Fruit fly (Drosophila melanogaster): ENCODE results near the gene Uch-L5.

Uch-L5 gene

DNA sequence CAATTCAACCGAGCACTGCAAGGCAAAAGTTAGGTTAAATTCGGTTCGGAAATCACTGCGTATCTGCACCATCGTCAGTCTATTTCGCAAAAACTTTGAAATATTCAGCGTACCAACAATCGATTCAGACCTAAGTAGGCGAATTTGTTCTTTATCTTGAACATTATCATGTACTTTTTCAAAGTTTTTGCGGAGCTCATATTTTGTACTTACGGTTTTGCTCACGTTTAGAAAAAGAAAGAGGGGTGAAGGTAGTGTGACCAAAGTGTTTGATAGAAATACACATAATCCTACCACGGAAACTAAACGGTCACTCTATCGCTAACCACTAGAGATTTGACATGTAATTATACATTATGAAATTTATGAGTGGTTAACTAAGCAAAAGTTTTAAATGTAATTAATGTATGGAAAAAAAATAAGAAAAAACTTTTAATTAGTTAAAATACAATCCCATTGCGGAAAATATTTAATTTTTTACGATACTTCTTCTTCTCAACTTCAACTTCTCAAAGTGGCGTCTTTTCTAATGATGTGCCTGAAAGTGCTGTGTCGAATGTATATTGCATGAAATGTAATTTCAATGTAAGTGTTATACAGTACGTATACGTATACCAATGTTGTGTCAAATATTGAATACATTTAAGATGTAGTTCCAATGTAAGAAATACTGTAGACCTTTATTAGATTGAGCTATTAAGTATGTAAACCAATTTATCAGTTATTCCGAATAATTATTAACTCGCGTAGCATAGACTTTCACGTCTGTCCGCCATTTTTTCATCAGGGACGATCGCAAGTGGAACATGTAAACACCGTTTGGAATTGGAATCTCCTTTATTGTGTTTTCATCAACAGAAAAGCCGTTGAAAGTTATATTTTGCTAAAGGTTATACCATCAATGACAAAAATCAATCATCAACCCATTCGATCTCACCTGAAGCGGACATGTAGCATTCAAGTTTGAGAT, 34.8 kb upstream of the Uch-L5 start, which contains the start of gene RpS9 (continued):
- no peak for TF ChIP-seq fd59A (GFP tag; optimal IDR thresholded peaks at IDR 0.05)
- TF ChIP-seq CG15336 (GFP tag; IDR thresholded peaks at IDR 0.05): peak; percentile 36; the same call in 1 of the 2 replicates
- no peak for TF ChIP-seq CG31627 (GFP tag; optimal IDR thresholded peaks at IDR 0.05)
- TF ChIP-seq CG4318 (GFP tag; optimal IDR thresholded peaks at IDR 0.05): no peak
- no peak for TF ChIP-seq CG11762 (GFP tag; optimal IDR thresholded peaks at IDR 0.05; ENCODE audit: insufficient read depth)
- TF ChIP-seq CG1621 (tag; optimal IDR thresholded peaks at IDR 0.05): peak; percentile 30
- TF ChIP-seq dsx (GFP tag; optimal IDR thresholded peaks at IDR 0.05; ENCODE audit: poor library complexity, severe bottlenecking): peak; percentile 20
- TF ChIP-seq CG6808 (GFP tag; optimal IDR thresholded peaks at IDR 0.05): peak; percentile 50
- no peak for TF ChIP-seq Lpt (GFP tag; optimal IDR thresholded peaks at IDR 0.05)
- TF ChIP-seq CG8119 (GFP tag; IDR thresholded peaks at IDR 0.05): no peak
- TF ChIP-seq OdsH (GFP tag; optimal IDR thresholded peaks at IDR 0.05): peak; percentile 8
- TF ChIP-seq CG6276 (GFP tag; optimal IDR thresholded peaks at IDR 0.05): no peak
- TF ChIP-seq CG34406 (GFP tag; optimal IDR thresholded peaks at IDR 0.05): no peak
- TF ChIP-seq Gug (GFP tag; IDR thresholded peaks at IDR 0.05): no peak
- TF ChIP-seq ss (GFP tag; optimal IDR thresholded peaks at IDR 0.05): peak; percentile 56 to 61
- TF ChIP-seq Met (GFP tag; optimal IDR thresholded peaks at IDR 0.05): peak; percentile 26
- peak; percentile 0 for TF ChIP-seq pdm3 (GFP tag; optimal IDR thresholded peaks at IDR 0.05)
- TF ChIP-seq Ets96B (tag; optimal IDR thresholded peaks at IDR 0.05): no peak
- peak in 1 of 2 experiments; percentile 13 for TF ChIP-seq salr (GFP tag; optimal IDR thresholded peaks at IDR 0.05)
- TF ChIP-seq fkh (GFP tag; optimal IDR thresholded peaks at IDR 0.05): no peak
- no peak for TF ChIP-seq CG32006 (GFP tag; optimal IDR thresholded peaks at IDR 0.05)
- TF ChIP-seq CG9139 (GFP tag; optimal IDR thresholded peaks at IDR 0.05): no peak
- TF ChIP-seq Sox14 (GFP tag; optimal IDR thresholded peaks at IDR 0.05): no peak
- peak; percentile 49 for TF ChIP-seq CG3919 (GFP tag; optimal IDR thresholded peaks at IDR 0.05)
- TF ChIP-seq CG8319 (GFP tag; optimal IDR thresholded peaks at IDR 0.05): no peak
- TF ChIP-seq CG10631 (GFP tag; optimal IDR thresholded peaks at IDR 0.05): no peak
- TF ChIP-seq CG6792 (GFP tag; optimal IDR thresholded peaks at IDR 0.05): no peak
- peak; percentile 5 for TF ChIP-seq Eip75B (GFP tag; optimal IDR thresholded peaks at IDR 0.05)
- TF ChIP-seq topi (GFP tag; optimal IDR thresholded peaks at IDR 0.05): peak; percentile 19

- peak; percentile 79 for TF ChIP-seq Eip78C (GFP tag)
- peak; percentile 23 for TF ChIP-seq topi (GFP tag; optimal IDR thresholded peaks at IDR 0.05)
- 0 out of 2 replicates have a peak, but pooled peaks have one; percentile 28 for TF ChIP-seq CG11294 (GFP tag; IDR thresholded peaks at IDR 0.05)
- TF ChIP-seq CG3919 (GFP tag; optimal IDR thresholded peaks at IDR 0.05): peak; percentile 18
- TF ChIP-seq fkh (GFP tag; optimal IDR thresholded peaks at IDR 0.05): peak; percentile 82
- TF ChIP-seq CG6163 (GFP tag; IDR thresholded peaks at IDR 0.05): peak; percentile 59; the same call in 2 of the 3 replicates
- TF ChIP-seq CG10631 (GFP tag; optimal IDR thresholded peaks at IDR 0.05): no peak
- TF ChIP-seq CG31627 (GFP tag; optimal IDR thresholded peaks at IDR 0.05): no peak
- TF ChIP-seq fd85E (GFP tag; optimal IDR thresholded peaks at IDR 0.05): no peak
- TF ChIP-seq cyc (GFP tag; optimal IDR thresholded peaks at IDR 0.05): peak; percentile 0
- TF ChIP-seq Sox102F (GFP tag; optimal IDR thresholded peaks at IDR 0.05): no peak
- TF ChIP-seq CG16779 (tag; optimal IDR thresholded peaks at IDR 0.05): peak; percentile 27
- TF ChIP-seq esn (GFP tag; optimal IDR thresholded peaks at IDR 0.05): peak; percentile 2
- peak; percentile 4 for TF ChIP-seq Met (GFP tag; optimal IDR thresholded peaks at IDR 0.05)
- peak; percentile 15 for TF ChIP-seq Sox14 (GFP tag; optimal IDR thresholded peaks at IDR 0.05)
- TF ChIP-seq dsx (GFP tag; optimal IDR thresholded peaks at IDR 0.05; ENCODE audit: poor library complexity, severe bottlenecking): peak; percentile 12
- TF ChIP-seq CG1621 (tag; optimal IDR thresholded peaks at IDR 0.05): peak; percentile 1
- peak; percentile 26 for TF ChIP-seq CG6276 (GFP tag; optimal IDR thresholded peaks at IDR 0.05)
- peak; percentile 31 for TF ChIP-seq CG6808 (GFP tag; optimal IDR thresholded peaks at IDR 0.05)
- TF ChIP-seq CG9139 (GFP tag; optimal IDR thresholded peaks at IDR 0.05): peak; percentile 14
- TF ChIP-seq Hr39 (GFP tag; optimal IDR thresholded peaks at IDR 0.05): no peak
- TF ChIP-seq ss (GFP tag; optimal IDR thresholded peaks at IDR 0.05): peak; percentile 2 to 50
- no peak for TF ChIP-seq CG3032 (tag; optimal IDR thresholded peaks at IDR 0.05)
- TF ChIP-seq Ets21C (GFP tag; optimal IDR thresholded peaks at IDR 0.05): no peak
These were observed 32.5 kb upstream of the Uch-L5 start, which contains the start of gene CG3408 for dm6 chr3L:9509037-9509830. Gene CG3408, minus strand, starts transcription at chr3L:9509583.

All from whole organism, prepupa.